Fruit fly (Drosophila melanogaster) whole organism, embryonic: Measurements from ENCODE around the gene CG42759.

Source experiments
- CG11398 ChIP-seq: fragments of 200-800 bp; sonication (Bioruptor generic); optimal IDR thresholded peaks from 2 replicates; lab custom pipeline; 2016; ENCODE audit warnings: missing biosample characterization, missing genetic modification characterization
- CG12219 ChIP-seq: fragments of 200-800 bp; sonication (Bioruptor generic); optimal IDR thresholded peaks from 3 replicates; lab custom pipeline; 2018; ENCODE audit warnings: missing biosample characterization, mild to moderate bottlenecking, missing genetic modification characterization
- Dbx ChIP-seq: fragments of 200-800 bp; sonication (Bioruptor generic); IDR thresholded peaks from 3 replicates; pipeline ENCODE4 v1.3.6; 2022; ENCODE audit warnings: missing biosample characterization, missing genetic modification characterization
- Dfd ChIP-seq, 2 experiments: fragments of >200 bp; optimal IDR thresholded peaks; 2 replicates each; lab custom pipeline; 2017; ENCODE audit warnings: missing biosample characterization in 2 of 2, missing genetic modification characterization in 2 of 2
- abd-A ChIP-seq: fragments of 200-800 bp; sonication (Bioruptor generic); optimal IDR thresholded peaks from 3 replicates; lab custom pipeline; 2019; ENCODE audit warnings: missing biosample characterization, mild to moderate bottlenecking, missing genetic modification characterization, moderate library complexity
- nerfin-1 ChIP-seq: fragments of 200-800 bp; sonication (Bioruptor generic); optimal IDR thresholded peaks from 3 replicates; lab custom pipeline; 2019; ENCODE audit warnings: missing biosample characterization, mild to moderate bottlenecking, missing genetic modification characterization, moderate library complexity

dm6 chr3R:10185986-10186385 lies 43.1 kb downstream of the CG42759 start:
- TF ChIP-seq Dfd (GFP tag; optimal IDR thresholded peaks at IDR 0.05; lab: Kevin White, UChicago) (no peak), CG12219 (GFP tag; lab: Kevin White, UChicago) (no peak), CG11398 (GFP tag; lab: Kevin White, UChicago) (no peak), Dbx (GFP tag; lab: Robert Waterston, UW) (no peak), nerfin-1 (no peak), abd-A (tag; lab: Kevin White, UChicago) (no peak)
